Fruit fly (Drosophila melanogaster) whole organism, embryonic: ENCODE measurements around the gene CG4278.

Experiments
- Atf-2 ChIP-seq: fragments of 200-800 bp; sonication (Bioruptor generic); optimal IDR thresholded peaks from 2 replicates; lab custom pipeline; 2016; ENCODE audit warnings: missing biosample characterization, missing genetic modification characterization
- B-H1 ChIP-seq: fragments of 200-800 bp; sonication (Bioruptor generic); IDR thresholded peaks from 3 replicates; pipeline ENCODE4 v1.3.6; 2022; ENCODE audit warnings: missing biosample characterization, missing genetic modification characterization
- Blimp-1 ChIP-seq: fragments of 200-800 bp; sonication (Bioruptor generic); optimal IDR thresholded peaks from 3 replicates; lab custom pipeline; 2018; ENCODE audit warnings: missing biosample characterization, missing genetic modification characterization, mild to moderate bottlenecking, moderate library complexity, missing genetic modification reagents
- Bteb2 ChIP-seq: fragments of 200-800 bp; sonication (Bioruptor generic); optimal IDR thresholded peaks from 2 replicates; lab custom pipeline; 2016; ENCODE audit warnings: missing biosample characterization, missing genetic modification characterization
- CG10654 ChIP-seq: fragments of 200-800 bp; sonication (Bioruptor generic); optimal IDR thresholded peaks from 2 replicates; lab custom pipeline; 2016; ENCODE audit warnings: missing biosample characterization, missing genetic modification characterization
- CG10979 ChIP-seq: fragments of 200-800 bp; sonication (Bioruptor generic); optimal IDR thresholded peaks from 2 replicates; lab custom pipeline; 2018; ENCODE audit warnings: missing biosample characterization, mild to moderate bottlenecking, missing genetic modification characterization, moderate library complexity
- CG11456 ChIP-seq: fragments of 200-800 bp; sonication (Bioruptor generic); IDR thresholded peaks from 3 replicates; pipeline ENCODE4 v1.3.6; 2022; ENCODE audit warnings: missing biosample characterization, missing genetic modification characterization
- CG11504 ChIP-seq: fragments of 200-800 bp; sonication (Bioruptor generic); optimal IDR thresholded peaks from 3 replicates; lab custom pipeline; 2019; ENCODE audit warnings: missing biosample characterization, mild to moderate bottlenecking, missing genetic modification characterization, moderate library complexity
- CG14965 ChIP-seq: fragments of 200-800 bp; sonication (Bioruptor generic); optimal IDR thresholded peaks from 2 replicates; lab custom pipeline; 2016; ENCODE audit warnings: missing biosample characterization, missing genetic modification characterization, borderline replicate concordance
- CG15073 ChIP-seq: fragments of 200-800 bp; sonication (Bioruptor generic); optimal IDR thresholded peaks from 2 replicates; lab custom pipeline; 2016; ENCODE audit warnings: missing biosample characterization, missing genetic modification characterization
- CG1529 ChIP-seq: fragments of 200-800 bp; sonication (Bioruptor generic); optimal IDR thresholded peaks from 3 replicates; lab custom pipeline; 2018; ENCODE audit warnings: missing biosample characterization, missing genetic modification characterization
- CG16813 ChIP-seq: fragments of 200-800 bp; sonication (Bioruptor generic); IDR thresholded peaks from 3 replicates; pipeline ENCODE4 v1.3.6; 2022; ENCODE audit warnings: missing biosample characterization, missing genetic modification characterization; ENCODE audit not compliant: partially characterized antibody
- CG17612 ChIP-seq: fragments of 200-800 bp; sonication (Bioruptor generic); IDR thresholded peaks from 2 replicates; pipeline ENCODE4 v1.3.6; 2022; ENCODE audit warnings: missing biosample characterization, missing genetic modification characterization
- CG31441 ChIP-seq: fragments of 200-800 bp; sonication (Bioruptor generic); IDR thresholded peaks from 2 replicates; pipeline ENCODE4 v1.3.6; 2022; ENCODE audit warnings: missing biosample characterization, missing genetic modification characterization
- CG32772 ChIP-seq: fragments of 200-800 bp; sonication (Bioruptor generic); IDR thresholded peaks from 2 replicates; pipeline ENCODE4 v1.3.6; 2022; ENCODE audit warnings: missing biosample characterization, missing genetic modification characterization
- CG34422 ChIP-seq: fragments of 200-800 bp; sonication (Bioruptor generic); IDR thresholded peaks from 3 replicates; pipeline ENCODE4 v1.3.6; 2022; ENCODE audit warnings: missing biosample characterization, missing genetic modification characterization
- CG43689 ChIP-seq: fragments of 200-800 bp; sonication (Bioruptor generic); IDR thresholded peaks from 2 replicates; pipeline ENCODE4 v1.3.6; 2022; ENCODE audit warnings: missing biosample characterization, missing genetic modification characterization
- CG4617 ChIP-seq: fragments of 200-800 bp; sonication (Bioruptor generic); optimal IDR thresholded peaks from 3 replicates; lab custom pipeline; 2016; ENCODE audit warnings: missing biosample characterization, missing genetic modification characterization, borderline replicate concordance
- CG4730 ChIP-seq: fragments of 200-800 bp; sonication (Bioruptor generic); IDR thresholded peaks from 2 replicates; pipeline ENCODE4 v1.3.6; 2022; ENCODE audit warnings: missing biosample characterization, missing genetic modification characterization
- CG8944 ChIP-seq: fragments of 200-800 bp; sonication (Bioruptor generic); optimal IDR thresholded peaks from 3 replicates; lab custom pipeline; 2016; ENCODE audit warnings: missing biosample characterization, missing genetic modification characterization
- CkIIα-i1 ChIP-seq: fragments of 200-800 bp; sonication (Bioruptor generic); IDR thresholded peaks from 2 replicates; pipeline ENCODE4 v1.3.6; 2022; ENCODE audit warnings: missing biosample characterization, missing genetic modification characterization
- Dfd ChIP-seq, 2 experiments: fragments of >200 bp; optimal IDR thresholded peaks; 2 replicates each; lab custom pipeline; 2017; ENCODE audit warnings: missing biosample characterization in 2 of 2, missing genetic modification characterization in 2 of 2
- Doc3 ChIP-seq: fragments of 200-800 bp; sonication (Bioruptor generic); IDR thresholded peaks from 3 replicates; pipeline ENCODE4 v1.3.6; 2022; ENCODE audit warnings: missing biosample characterization, missing genetic modification characterization; ENCODE audit not compliant: partially characterized antibody
- Dp ChIP-seq: fragments of 200-800 bp; sonication (Bioruptor generic); optimal IDR thresholded peaks from 2 replicates; lab custom pipeline; 2018; ENCODE audit warnings: missing biosample characterization, mild to moderate bottlenecking, missing genetic modification characterization, moderate library complexity
- Fer1 ChIP-seq: fragments of 200-800 bp; sonication (Bioruptor generic); optimal IDR thresholded peaks from 2 replicates; lab custom pipeline; 2017; ENCODE audit warnings: missing biosample characterization, mild to moderate bottlenecking, missing genetic modification characterization
- Jarid2 ChIP-seq: fragments of 200-800 bp; sonication (Bioruptor generic); optimal IDR thresholded peaks from 3 replicates; lab custom pipeline; 2017; ENCODE audit warnings: mild to moderate bottlenecking, missing biosample characterization, missing genetic modification reagents, missing genetic modification characterization
- Lim3 ChIP-seq: fragments of 200-800 bp; sonication (Bioruptor generic); IDR thresholded peaks from 2 replicates; pipeline ENCODE4 v1.3.6; 2022; ENCODE audit warnings: missing biosample characterization, missing genetic modification characterization
- MBD-R2 ChIP-seq: fragments of 200-800 bp; sonication (Bioruptor generic); IDR thresholded peaks from 2 replicates; pipeline ENCODE4 v1.3.6; 2022; ENCODE audit warnings: missing biosample characterization, missing genetic modification characterization
- NC2α ChIP-seq: fragments of 200-800 bp; sonication (Bioruptor generic); optimal IDR thresholded peaks from 2 replicates; lab custom pipeline; 2016; ENCODE audit warnings: missing biosample characterization, missing genetic modification characterization
- Side ChIP-seq: fragments of 200-800 bp; sonication (Bioruptor generic); optimal IDR thresholded peaks from 2 replicates; lab custom pipeline; 2016; ENCODE audit warnings: missing biosample characterization, missing genetic modification characterization
- YL-1 ChIP-seq: fragments of 200-800 bp; sonication (Bioruptor generic); optimal IDR thresholded peaks from 3 replicates; lab custom pipeline; 2017; ENCODE audit warnings: missing biosample characterization, mild to moderate bottlenecking, missing genetic modification characterization
- bab2 ChIP-seq: fragments of 200-800 bp; sonication (Bioruptor generic); optimal IDR thresholded peaks from 2 replicates; lab custom pipeline; 2016; ENCODE audit warnings: missing biosample characterization, missing genetic modification characterization
- crol ChIP-seq: fragments of 200-800 bp; sonication (Bioruptor generic); IDR thresholded peaks from 2 replicates; pipeline ENCODE4 v1.3.6; 2022; ENCODE audit warnings: missing biosample characterization, missing genetic modification characterization
- dan ChIP-seq: fragments of 200-800 bp; sonication (Bioruptor generic); IDR thresholded peaks from 2 replicates; pipeline ENCODE4 v1.3.6; 2022; ENCODE audit warnings: missing biosample characterization, missing genetic modification characterization
- dmrt11E ChIP-seq: fragments of 200-800 bp; sonication (Bioruptor generic); optimal IDR thresholded peaks from 3 replicates; lab custom pipeline; 2018; ENCODE audit warnings: missing biosample characterization, mild to moderate bottlenecking, missing genetic modification characterization, moderate library complexity
- dpn ChIP-seq, 2 experiments: fragments of 200-800 bp; sonication (Bioruptor generic); optimal IDR thresholded peaks; 3 replicates each; lab custom pipeline; 2016; ENCODE audit warnings: missing biosample characterization in 2 of 2, missing genetic modification characterization in 2 of 2
- dysf ChIP-seq: fragments of 200-800 bp; sonication (Bioruptor generic); IDR thresholded peaks from 3 replicates; pipeline ENCODE4 v1.3.6; 2022; ENCODE audit warnings: missing biosample characterization, missing genetic modification characterization
- fd3F ChIP-seq: fragments of 200-800 bp; sonication (Bioruptor generic); optimal IDR thresholded peaks from 2 replicates; lab custom pipeline; 2018; ENCODE audit warnings: missing biosample characterization, mild to moderate bottlenecking, missing genetic modification characterization, moderate library complexity
- fd64A ChIP-seq: fragments of 200-800 bp; sonication (Bioruptor generic); optimal IDR thresholded peaks from 3 replicates; lab custom pipeline; 2018; ENCODE audit warnings: missing biosample characterization, mild to moderate bottlenecking, missing genetic modification characterization
- gem ChIP-seq: fragments of 200-800 bp; sonication (Bioruptor generic); optimal IDR thresholded peaks from 2 replicates; lab custom pipeline; 2019; ENCODE audit warnings: missing biosample characterization, mild to moderate bottlenecking, missing genetic modification characterization, moderate library complexity
- gsb ChIP-seq: fragments of 200-800 bp; sonication (Bioruptor generic); IDR thresholded peaks from 2 replicates; pipeline ENCODE4 v1.3.6; 2022; ENCODE audit warnings: missing biosample characterization, missing genetic modification characterization
- jumu ChIP-seq: fragments of 200-800 bp; sonication (Bioruptor generic); optimal IDR thresholded peaks from 3 replicates; lab custom pipeline; 2016; ENCODE audit warnings: missing biosample characterization, missing genetic modification characterization
- org-1 ChIP-seq: fragments of 200-800 bp; sonication (Bioruptor generic); optimal IDR thresholded peaks from 2 replicates; lab custom pipeline; 2017; ENCODE audit warnings: missing biosample characterization, missing genetic modification characterization
- repo ChIP-seq: fragments of 200-800 bp; sonication (Bioruptor generic); optimal IDR thresholded peaks from 2 replicates; lab custom pipeline; 2016; ENCODE audit warnings: missing biosample characterization, missing genetic modification characterization
- sim ChIP-seq: fragments of 200-800 bp; sonication (Bioruptor generic); IDR thresholded peaks from 2 replicates; pipeline ENCODE4 v1.3.6; 2022; ENCODE audit warnings: missing biosample characterization, missing genetic modification characterization
- slp2 ChIP-seq: fragments of 200-800 bp; sonication (Bioruptor generic); optimal IDR thresholded peaks from 2 replicates; lab custom pipeline; 2016; ENCODE audit warnings: missing biosample characterization, missing genetic modification characterization
- sr ChIP-seq: fragments of 200-800 bp; sonication (Bioruptor generic); IDR thresholded peaks from 3 replicates; pipeline ENCODE4 v1.3.6; 2022; ENCODE audit warnings: missing biosample characterization, missing genetic modification characterization
- toy ChIP-seq: fragments of 200-800 bp; sonication (Bioruptor generic); IDR thresholded peaks from 2 replicates; pipeline ENCODE4 v1.3.6; 2022; ENCODE audit warnings: missing biosample characterization, missing genetic modification characterization
- twi ChIP-seq: fragments of 200-800 bp; optimal IDR thresholded peaks from 2 replicates; lab custom pipeline; 2019; ENCODE audit warnings: missing biosample characterization, mild to moderate bottlenecking, missing genetic modification characterization, moderate library complexity
- wor ChIP-seq: fragments of 200-800 bp; sonication (Bioruptor generic); IDR thresholded peaks from 2 replicates; pipeline ENCODE4 v1.3.6; 2022; ENCODE audit warnings: missing biosample characterization, missing genetic modification characterization

Gene CG4278

DNA sequence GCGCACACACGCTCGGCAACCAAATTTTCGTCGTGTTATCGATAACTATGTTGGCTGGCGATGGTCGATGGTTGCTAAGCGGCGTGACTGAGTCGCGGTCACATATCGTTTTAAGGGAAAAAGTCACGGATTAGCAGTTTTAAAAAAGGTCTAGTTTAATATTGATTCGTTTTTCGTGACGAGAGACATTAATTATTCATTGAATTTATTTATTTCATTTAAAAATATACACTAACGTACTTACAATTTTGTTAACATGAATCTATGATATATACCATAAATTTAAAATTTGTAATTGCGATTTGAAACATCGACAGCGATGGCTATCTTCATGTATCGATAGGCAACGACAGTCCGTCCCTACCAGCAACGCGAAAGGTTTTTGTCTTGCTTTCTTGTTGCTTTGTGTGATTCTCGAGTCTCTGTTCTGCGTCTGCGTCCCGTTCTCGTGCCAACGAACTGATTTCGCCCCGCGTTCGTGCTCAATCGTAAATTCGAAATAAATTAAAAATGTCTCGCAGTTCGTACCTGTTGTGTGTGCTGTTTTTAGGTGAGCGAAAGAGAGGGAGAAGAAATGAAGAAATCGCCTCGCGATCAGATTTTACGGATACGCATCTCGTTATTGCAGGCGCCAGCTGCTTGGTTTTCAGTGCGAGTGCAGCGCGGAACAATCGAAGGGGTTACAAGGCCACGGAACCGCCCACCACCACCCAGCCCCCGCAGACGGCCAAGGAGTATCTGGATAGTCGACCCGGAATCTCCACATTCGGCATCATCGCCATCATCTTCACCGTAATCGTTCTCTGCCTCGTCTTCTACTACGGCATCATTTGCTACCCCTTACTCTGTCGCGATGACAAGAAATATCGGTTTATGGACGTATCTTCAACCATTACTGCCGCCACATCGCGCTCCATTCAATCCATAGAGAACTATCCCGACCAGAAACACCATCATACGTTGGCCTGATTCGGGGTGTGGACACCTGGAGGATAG, 26.0 kb downstream of the CG4278 start, which contains the start of the genes Hyls1, chif and CG4455 (continued):
- TF ChIP-seq CG10654 (GFP tag; lab: Kevin White, UChicago), result peak; percentile 40
- TF ChIP-seq Bteb2 (GFP tag; lab: Kevin White, UChicago), result no peak
- TF ChIP-seq CG1529 (GFP tag; lab: Kevin White, UChicago), result peak; percentile 29
- TF ChIP-seq CkIIα-i1 (GFP tag; lab: Robert Waterston, UW), result no peak
- TF ChIP-seq MBD-R2, result no peak; the same call in none of the 2 replicates
- no peak for TF ChIP-seq jumu
- no peak for TF ChIP-seq Side (GFP tag; lab: Kevin White, UChicago)
- TF ChIP-seq CG4617 (GFP tag; lab: Kevin White, UChicago), result peak; percentile 24
- no peak for TF ChIP-seq CG14965 (GFP tag; lab: Kevin White, UChicago)
- TF ChIP-seq CG10979, result no peak
- no peak for TF ChIP-seq gsb (GFP tag; lab: Robert Waterston, UW)
- peak; percentile 40 for TF ChIP-seq Dp (GFP tag; lab: Kevin White, UChicago)
- TF ChIP-seq Atf-2 (GFP tag; lab: Kevin White, UChicago), result no peak
- no peak for TF ChIP-seq fd3F
- no peak for TF ChIP-seq org-1
- no peak for TF ChIP-seq sr (GFP tag; lab: Robert Waterston, UW)
- no peak for TF ChIP-seq CG43689 (GFP tag; lab: Robert Waterston, UW)
- TF ChIP-seq repo (GFP tag; lab: Kevin White, UChicago), result no peak
- TF ChIP-seq fd64A (GFP tag; lab: Kevin White, UChicago), result no peak
- TF ChIP-seq B-H1 (GFP tag; lab: Robert Waterston, UW), result no peak
- no peak for TF ChIP-seq dan (GFP tag; lab: Robert Waterston, UW)
- no peak for TF ChIP-seq CG11456 (GFP tag; lab: Robert Waterston, UW)
- TF ChIP-seq CG31441 (GFP tag; lab: Robert Waterston, UW), result peak; percentile 93
- no peak for TF ChIP-seq bab2
- TF ChIP-seq Dfd (GFP tag; optimal IDR thresholded peaks at IDR 0.05; lab: Kevin White, UChicago), result no peak
- TF ChIP-seq dpn (GFP tag; optimal IDR thresholded peaks at IDR 0.05; lab: Kevin White, UChicago), result peak in 1 of 2 experiments; percentile 30
- no peak for TF ChIP-seq CG15073 (GFP tag; lab: Kevin White, UChicago)
- no peak for TF ChIP-seq CG32772 (GFP tag; lab: Robert Waterston, UW)
- TF ChIP-seq toy (GFP tag; lab: Robert Waterston, UW), result no peak
- peak; percentile 87 for TF ChIP-seq Doc3
- no peak for TF ChIP-seq sim (GFP tag; lab: Robert Waterston, UW)
- TF ChIP-seq CG8944 (GFP tag; lab: Kevin White, UChicago), result no peak
- no peak for TF ChIP-seq crol
- TF ChIP-seq CG16813 (GFP tag; lab: Robert Waterston, UW), result peak; percentile 94
- no peak for TF ChIP-seq slp2
- 0 out of 3 replicates have a peak, but pooled peaks have one; percentile 18 for TF ChIP-seq CG34422 (GFP tag; lab: Robert Waterston, UW)
- TF ChIP-seq twi (tag; lab: Kevin White, UChicago), result no peak
- peak; percentile 76 for TF ChIP-seq CG11504 (tag; lab: Kevin White, UChicago)
- no peak for TF ChIP-seq NC2α
- TF ChIP-seq gem (tag; lab: Kevin White, UChicago), result peak; percentile 63
- peak; percentile 17 for TF ChIP-seq Blimp-1
- TF ChIP-seq Fer1, result no peak
- peak; percentile 16 for TF ChIP-seq Jarid2 (GFP tag; lab: Kevin White, UChicago)
- TF ChIP-seq YL-1, result peak; percentile 11
- peak; percentile 43 for TF ChIP-seq dmrt11E (tag; lab: Kevin White, UChicago)
- no peak for TF ChIP-seq CG17612 (GFP tag; lab: Robert Waterston, UW)
- TF ChIP-seq CG4730 (GFP tag; lab: Robert Waterston, UW), result no peak
- TF ChIP-seq dysf (GFP tag; lab: Robert Waterston, UW), result no peak
- no peak for TF ChIP-seq Lim3 (GFP tag; lab: Robert Waterston, UW)
- no peak for TF ChIP-seq wor (GFP tag; lab: Robert Waterston, UW)
